Fruit fly (Drosophila melanogaster) whole organism, prepupa: ENCODE measurements around the gene OtopLa.
A peak's percentile ranks its signal among the peaks of the same experiment; 100 is the strongest.

ENCODE experiments used
- Blimp-1 ChIP-seq: fragments of 200-800 bp; sonication (Bioruptor generic); optimal IDR thresholded peaks from 3 replicates; lab custom pipeline; 2017; ENCODE audit warnings: missing biosample characterization, missing genetic modification characterization, mild to moderate bottlenecking, moderate library complexity, missing genetic modification reagents
- CG10631 ChIP-seq: fragments of 200-800 bp; sonication (Bioruptor generic); optimal IDR thresholded peaks from 2 replicates; lab custom pipeline; 2016; ENCODE audit warnings: missing biosample characterization, missing genetic modification characterization
- CG10669 ChIP-seq: fragments of 200-800 bp; sonication (Bioruptor generic); optimal IDR thresholded peaks from 3 replicates; lab custom pipeline; 2018; ENCODE audit warnings: missing biosample characterization, mild to moderate bottlenecking, missing genetic modification characterization, moderate library complexity
- CG11294 ChIP-seq: fragments of 200-800 bp; sonication (Bioruptor generic); IDR thresholded peaks from 2 replicates; pipeline ENCODE4 v1.3.6; 2022; ENCODE audit warnings: missing biosample characterization, missing genetic modification characterization
- CG11762 ChIP-seq: fragments of 200-800 bp; sonication (Bioruptor generic); optimal IDR thresholded peaks from 3 replicates; lab custom pipeline; 2016; ENCODE audit warnings: missing biosample characterization, missing genetic modification characterization; ENCODE audit not compliant: insufficient read depth
- CG11902 ChIP-seq: fragments of 200-800 bp; sonication (Bioruptor generic); optimal IDR thresholded peaks from 3 replicates; lab custom pipeline; 2016; ENCODE audit warnings: missing biosample characterization, missing genetic modification characterization
- CG1621 ChIP-seq: fragments of 200-800 bp; sonication (Bioruptor generic); optimal IDR thresholded peaks from 3 replicates; lab custom pipeline; 2018; ENCODE audit warnings: missing biosample characterization, mild to moderate bottlenecking, missing genetic modification characterization
- CG16779 ChIP-seq: fragments of 200-800 bp; sonication (Bioruptor generic); optimal IDR thresholded peaks from 3 replicates; lab custom pipeline; 2017; ENCODE audit warnings: missing biosample characterization, mild to moderate bottlenecking, missing genetic modification characterization
- CG3032 ChIP-seq: fragments of 200-800 bp; optimal IDR thresholded peaks from 2 replicates; lab custom pipeline; 2019; ENCODE audit warnings: missing biosample characterization, mild to moderate bottlenecking, missing genetic modification characterization, moderate library complexity
- CG32006 ChIP-seq: fragments of 200-800 bp; sonication (Bioruptor generic); optimal IDR thresholded peaks from 3 replicates; lab custom pipeline; 2017; ENCODE audit warnings: missing biosample characterization, mild to moderate bottlenecking, missing genetic modification characterization
- CG34406 ChIP-seq: fragments of 200-800 bp; sonication (Bioruptor generic); optimal IDR thresholded peaks from 3 replicates; lab custom pipeline; 2016; ENCODE audit warnings: missing biosample characterization, missing genetic modification characterization
- CG3919 ChIP-seq: fragments of 200-800 bp; sonication (Bioruptor generic); optimal IDR thresholded peaks from 3 replicates; lab custom pipeline; 2016; ENCODE audit warnings: missing biosample characterization, missing genetic modification characterization
- CG4318 ChIP-seq: fragments of 200-800 bp; sonication (Bioruptor generic); optimal IDR thresholded peaks from 3 replicates; lab custom pipeline; 2017; ENCODE audit warnings: missing biosample characterization, mild to moderate bottlenecking, missing genetic modification characterization
- CG6163 ChIP-seq: fragments of 200-800 bp; sonication (Bioruptor generic); IDR thresholded peaks from 3 replicates; pipeline ENCODE4 v1.3.6; 2022; ENCODE audit warnings: missing biosample characterization, missing genetic modification characterization
- CG6276 ChIP-seq: fragments of 200-800 bp; sonication (Bioruptor generic); optimal IDR thresholded peaks from 2 replicates; lab custom pipeline; 2017; ENCODE audit warnings: missing biosample characterization, mild to moderate bottlenecking, missing genetic modification characterization
- CG6792 ChIP-seq: fragments of 200-800 bp; sonication (Bioruptor generic); optimal IDR thresholded peaks from 3 replicates; lab custom pipeline; 2016; ENCODE audit warnings: missing biosample characterization, missing genetic modification characterization
- CG6808 ChIP-seq: fragments of 200-800 bp; sonication (Bioruptor generic); optimal IDR thresholded peaks from 3 replicates; lab custom pipeline; 2017; ENCODE audit warnings: missing biosample characterization, missing genetic modification characterization, mild to moderate bottlenecking, moderate library complexity, missing genetic modification reagents
- CG6854 ChIP-seq: fragments of 200-800 bp; sonication (Bioruptor generic); optimal IDR thresholded peaks from 2 replicates; lab custom pipeline; 2017; ENCODE audit warnings: missing biosample characterization, mild to moderate bottlenecking, missing genetic modification characterization
- CG8119 ChIP-seq: fragments of 200-800 bp; sonication (Bioruptor generic); IDR thresholded peaks from 3 replicates; pipeline ENCODE4 v1.3.6; 2022; ENCODE audit warnings: missing biosample characterization, missing genetic modification characterization
- CG8319 ChIP-seq: fragments of 200-800 bp; sonication (Bioruptor generic); optimal IDR thresholded peaks from 3 replicates; lab custom pipeline; 2016; ENCODE audit warnings: missing biosample characterization, missing genetic modification characterization
- CG8632 ChIP-seq: fragments of 200-800 bp; sonication (Bioruptor generic); optimal IDR thresholded peaks from 3 replicates; lab custom pipeline; 2016; ENCODE audit warnings: missing biosample characterization, missing genetic modification characterization
- CG9139 ChIP-seq: fragments of 200-800 bp; sonication (Bioruptor generic); optimal IDR thresholded peaks from 3 replicates; lab custom pipeline; 2017; ENCODE audit warnings: missing biosample characterization, mild to moderate bottlenecking, missing genetic modification characterization
- Eip75B ChIP-seq: fragments of 200-800 bp; sonication (Bioruptor generic); optimal IDR thresholded peaks from 3 replicates; lab custom pipeline; 2016; ENCODE audit warnings: missing biosample characterization, missing genetic modification characterization
- Eip78C ChIP-seq: fragments of 200-800 bp; sonication (Bioruptor generic); peaks from one replicate; lab custom pipeline; 2016; ENCODE audit warnings: missing biosample characterization, missing genetic modification characterization
- Eip93F ChIP-seq: fragments of 200-800 bp; sonication (Bioruptor generic); optimal IDR thresholded peaks from 2 replicates; lab custom pipeline; 2016; ENCODE audit warnings: missing biosample characterization, mild to moderate bottlenecking, missing genetic modification characterization
- Ets21C ChIP-seq: fragments of 200-800 bp; sonication (Bioruptor generic); optimal IDR thresholded peaks from 3 replicates; lab custom pipeline; 2016; ENCODE audit warnings: missing biosample characterization, missing genetic modification characterization
- Gug ChIP-seq: fragments of 200-800 bp; sonication (Bioruptor generic); IDR thresholded peaks from 2 replicates; pipeline ENCODE4 v1.3.6; 2022; ENCODE audit warnings: missing biosample characterization, missing genetic modification characterization
- Hr38 ChIP-seq: sonication (Bioruptor generic); optimal IDR thresholded peaks from 2 replicates; lab custom pipeline; 2016; ENCODE audit warnings: missing biosample characterization, missing genetic modification characterization
- Hr39 ChIP-seq: fragments of 200-800 bp; sonication (Bioruptor generic); optimal IDR thresholded peaks from 2 replicates; lab custom pipeline; 2016; ENCODE audit warnings: missing biosample characterization, missing genetic modification characterization
- Hr4 ChIP-seq: fragments of 200-800 bp; sonication (Bioruptor generic); optimal IDR thresholded peaks from 3 replicates; lab custom pipeline; 2016; ENCODE audit warnings: missing biosample characterization, missing genetic modification characterization
- Lpt ChIP-seq: fragments of 200-800 bp; sonication (Bioruptor generic); optimal IDR thresholded peaks from 3 replicates; lab custom pipeline; 2016; ENCODE audit warnings: missing biosample characterization, missing genetic modification characterization
- Met ChIP-seq: fragments of 200-800 bp; sonication (Bioruptor generic); optimal IDR thresholded peaks from 3 replicates; lab custom pipeline; 2016; ENCODE audit warnings: missing biosample characterization, missing genetic modification characterization
- OdsH ChIP-seq: fragments of 200-800 bp; sonication (Bioruptor generic); optimal IDR thresholded peaks from 3 replicates; lab custom pipeline; 2016; ENCODE audit warnings: missing biosample characterization, missing genetic modification characterization
- Sox102F ChIP-seq: fragments of 200-800 bp; sonication (Bioruptor generic); optimal IDR thresholded peaks from 2 replicates; lab custom pipeline; 2016; ENCODE audit warnings: missing biosample characterization, mild to moderate bottlenecking, missing genetic modification characterization
- Sox14 ChIP-seq: fragments of 200-800 bp; sonication (Bioruptor generic); optimal IDR thresholded peaks from 3 replicates; lab custom pipeline; 2016; ENCODE audit warnings: missing biosample characterization, missing genetic modification characterization
- Sox15 ChIP-seq: fragments of 200-800 bp; sonication (Bioruptor generic); optimal IDR thresholded peaks from 3 replicates; lab custom pipeline; 2016; ENCODE audit warnings: missing biosample characterization, missing genetic modification characterization
- achi ChIP-seq: fragments of 200-800 bp; sonication (Bioruptor generic); optimal IDR thresholded peaks from 3 replicates; lab custom pipeline; 2016; ENCODE audit warnings: missing biosample characterization, missing genetic modification characterization
- acj6 ChIP-seq: fragments of 200-800 bp; sonication (Bioruptor generic); optimal IDR thresholded peaks from 3 replicates; lab custom pipeline; 2016; ENCODE audit warnings: missing biosample characterization, missing genetic modification characterization
- cyc ChIP-seq: fragments of 200-800 bp; sonication (Bioruptor generic); optimal IDR thresholded peaks from 3 replicates; lab custom pipeline; 2016; ENCODE audit warnings: missing biosample characterization, missing genetic modification characterization
- dac ChIP-seq: fragments of 200-800 bp; sonication (Bioruptor generic); optimal IDR thresholded peaks from 2 replicates; lab custom pipeline; 2017; ENCODE audit warnings: missing biosample characterization, mild to moderate bottlenecking, missing genetic modification characterization
- dsx ChIP-seq: fragments of 200-800 bp; optimal IDR thresholded peaks from 3 replicates; lab custom pipeline; 2019; ENCODE audit warnings: missing biosample characterization, mild to moderate bottlenecking, missing genetic modification characterization, moderate library complexity; ENCODE audit not compliant: poor library complexity, severe bottlenecking
- eg ChIP-seq: fragments of 200-800 bp; sonication (Bioruptor generic); IDR thresholded peaks from 3 replicates; pipeline ENCODE4 v1.3.6; 2022; ENCODE audit warnings: missing biosample characterization, missing genetic modification characterization
- esn ChIP-seq: fragments of 200-800 bp; sonication (Bioruptor generic); optimal IDR thresholded peaks from 2 replicates; lab custom pipeline; 2016; ENCODE audit warnings: missing biosample characterization, mild to moderate bottlenecking, missing genetic modification characterization, moderate library complexity
- fd59A ChIP-seq: fragments of 200-800 bp; sonication (Bioruptor generic); optimal IDR thresholded peaks from 2 replicates; lab custom pipeline; 2017; ENCODE audit warnings: missing biosample characterization, mild to moderate bottlenecking, missing genetic modification characterization, missing genetic modification reagents
- fd85E ChIP-seq: fragments of 200-800 bp; sonication (Bioruptor generic); optimal IDR thresholded peaks from 3 replicates; lab custom pipeline; 2016; ENCODE audit warnings: missing biosample characterization, missing genetic modification characterization
- fkh ChIP-seq: fragments of 200-800 bp; sonication (Bioruptor generic); optimal IDR thresholded peaks from 3 replicates; lab custom pipeline; 2017; ENCODE audit warnings: missing biosample characterization, mild to moderate bottlenecking, missing genetic modification characterization, moderate library complexity
- net ChIP-seq: fragments of 200-800 bp; sonication (Bioruptor generic); optimal IDR thresholded peaks from 3 replicates; lab custom pipeline; 2016; ENCODE audit warnings: missing biosample characterization, missing genetic modification characterization
- pdm3 ChIP-seq: fragments of 200-800 bp; sonication (Bioruptor generic); optimal IDR thresholded peaks from 3 replicates; lab custom pipeline; 2016; ENCODE audit warnings: missing biosample characterization, missing genetic modification characterization
- salr ChIP-seq, 2 experiments: fragments of 200-800 bp; sonication (Bioruptor generic); optimal IDR thresholded peaks; 3 replicates each; lab custom pipeline; 2016 to 2018; ENCODE audit warnings: missing biosample characterization in 2 of 2, missing genetic modification characterization in 2 of 2, mild to moderate bottlenecking in 1 of 2
- spab ChIP-seq: fragments of 200-800 bp; sonication (Bioruptor generic); optimal IDR thresholded peaks from 2 replicates; lab custom pipeline; 2017; ENCODE audit warnings: missing biosample characterization, mild to moderate bottlenecking, missing genetic modification characterization, missing genetic modification reagents
- ss ChIP-seq, 2 experiments: fragments of 200-800 bp; sonication (Bioruptor generic); optimal IDR thresholded peaks; 2 replicates in 1 of 2; 3 replicates in 1 of 2; lab custom pipeline; 2017 to 2018; ENCODE audit warnings: mild to moderate bottlenecking in 2 of 2, missing biosample characterization in 2 of 2, missing genetic modification characterization in 2 of 2, moderate library complexity in 1 of 2
- vri ChIP-seq: fragments of 200-800 bp; sonication (Bioruptor generic); optimal IDR thresholded peaks from 3 replicates; lab custom pipeline; 2016; ENCODE audit warnings: missing biosample characterization, mild to moderate bottlenecking, missing genetic modification characterization

The OtopLa gene

DNA sequence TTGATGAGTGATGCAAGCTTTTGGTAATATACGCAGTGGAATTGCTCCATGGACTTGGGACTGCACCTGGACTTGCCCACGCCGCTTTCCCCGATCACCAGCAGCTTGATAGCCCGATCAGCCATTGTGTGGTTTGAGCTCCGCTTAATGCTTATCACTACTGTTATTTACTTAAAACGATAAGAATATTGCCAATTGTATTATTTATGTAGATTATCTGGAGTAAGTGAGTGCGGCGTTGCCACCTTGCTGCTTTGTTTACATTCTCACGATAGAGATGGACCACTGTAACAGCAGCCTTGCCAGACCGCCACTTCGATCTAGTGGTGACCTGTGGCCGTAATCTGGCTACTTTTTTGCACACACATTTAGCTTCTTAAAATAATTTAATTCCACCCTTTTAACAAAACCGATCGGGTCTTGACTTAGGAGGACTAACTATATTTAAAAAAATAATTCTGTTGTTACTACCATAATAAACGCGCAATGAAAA is 23.3 kb upstream of the OtopLa start, which contains the start of gene Rab18:
Gene Rab18 (minus strand): TSS at position 276 of the 493 bp plus-strand sequence.
- TF ChIP-seq Sox102F (GFP tag; lab: Kevin White, UChicago): no peak
- TF ChIP-seq CG32006 (GFP tag; lab: Kevin White, UChicago): no peak
- TF ChIP-seq net: no peak
- no peak for TF ChIP-seq spab (GFP tag; lab: Kevin White, UChicago)
- peak; percentile 51 to 57 for TF ChIP-seq ss (GFP tag; optimal IDR thresholded peaks at IDR 0.05; lab: Kevin White, UChicago)
- TF ChIP-seq eg (GFP tag; lab: Robert Waterston, UW): 0 out of 3 replicates have a peak, but pooled peaks have one; percentile 23
- TF ChIP-seq dac (GFP tag; lab: Kevin White, UChicago): no peak
- TF ChIP-seq dsx (GFP tag; lab: Kevin White, UChicago): no peak
- TF ChIP-seq Lpt: no peak
- TF ChIP-seq Sox15 (GFP tag; lab: Kevin White, UChicago): no peak
- peak; percentile 18 for TF ChIP-seq Sox14 (GFP tag; lab: Kevin White, UChicago)
- TF ChIP-seq vri (GFP tag; lab: Kevin White, UChicago): no peak
- TF ChIP-seq CG11902 (GFP tag; lab: Kevin White, UChicago): no peak
- no peak for TF ChIP-seq CG4318 (GFP tag; lab: Kevin White, UChicago)
- peak; percentile 26; the same call in 1 of the 3 replicates for TF ChIP-seq CG6163 (GFP tag; lab: Robert Waterston, UW)
- TF ChIP-seq CG6792: no peak
- TF ChIP-seq CG1621 (tag; lab: Kevin White, UChicago): no peak
- peak; percentile 81 for TF ChIP-seq fkh (GFP tag; lab: Kevin White, UChicago)
- TF ChIP-seq CG11294 (GFP tag; lab: Robert Waterston, UW): no peak
- no peak for TF ChIP-seq salr (GFP tag; optimal IDR thresholded peaks at IDR 0.05; lab: Kevin White, UChicago)
- no peak for TF ChIP-seq CG10669 (GFP tag; lab: Kevin White, UChicago)
- TF ChIP-seq CG11762: no peak
- no peak for TF ChIP-seq CG3919 (GFP tag; lab: Kevin White, UChicago)
- TF ChIP-seq CG6854: peak; percentile 72
- peak; percentile 64 for TF ChIP-seq Eip78C (GFP tag; lab: Kevin White, UChicago)
- no peak for TF ChIP-seq CG10631 (GFP tag; lab: Kevin White, UChicago)
- TF ChIP-seq Hr38 (GFP tag; lab: Kevin White, UChicago): no peak
- peak; percentile 28 for TF ChIP-seq Ets21C (GFP tag; lab: Kevin White, UChicago)
- TF ChIP-seq Eip93F (GFP tag; lab: Kevin White, UChicago): no peak
- TF ChIP-seq fd85E: no peak
- TF ChIP-seq cyc (GFP tag; lab: Kevin White, UChicago): peak; percentile 34
- TF ChIP-seq achi (GFP tag; lab: Kevin White, UChicago): no peak
- no peak for TF ChIP-seq CG8632 (GFP tag; lab: Kevin White, UChicago)
- TF ChIP-seq CG8319 (GFP tag; lab: Kevin White, UChicago): no peak
- no peak for TF ChIP-seq Met (GFP tag; lab: Kevin White, UChicago)
- TF ChIP-seq Hr39 (GFP tag; lab: Kevin White, UChicago): peak; percentile 33
- no peak for TF ChIP-seq acj6
- peak; percentile 6 for TF ChIP-seq CG3032 (tag; lab: Kevin White, UChicago)
- no peak for TF ChIP-seq CG6276 (GFP tag; lab: Kevin White, UChicago)
- no peak for TF ChIP-seq pdm3 (GFP tag; lab: Kevin White, UChicago)
- no peak for TF ChIP-seq Gug (GFP tag; lab: Robert Waterston, UW)
- no peak for TF ChIP-seq OdsH
- TF ChIP-seq Eip75B (GFP tag; lab: Kevin White, UChicago): no peak
- no peak for TF ChIP-seq CG34406 (GFP tag; lab: Kevin White, UChicago)
- TF ChIP-seq fd59A: no peak
- no peak for TF ChIP-seq CG8119 (GFP tag; lab: Robert Waterston, UW)
- peak; percentile 17 for TF ChIP-seq CG6808 (GFP tag; lab: Kevin White, UChicago)
- TF ChIP-seq Hr4: no peak
- TF ChIP-seq Blimp-1 (GFP tag; lab: Kevin White, UChicago): no peak
- TF ChIP-seq CG9139 (GFP tag; lab: Kevin White, UChicago): peak; percentile 27
- TF ChIP-seq esn (GFP tag; lab: Kevin White, UChicago): no peak
- no peak for TF ChIP-seq CG16779 (tag; lab: Kevin White, UChicago)
